Worm (Caenorhabditis elegans) whole organism, late embryonic: ENCODE results near the gene C10C6.13.

ENCODE experiments used
- C08G9.2 ChIP-seq: sonication (generic microtip); optimal IDR thresholded peaks from 2 replicates; lab custom pipeline; 2016; ENCODE audit warnings: mild to moderate bottlenecking, missing genetic modification characterization, moderate library complexity, missing compliant biosample characterization
- K02D7.2 ChIP-seq: sonication (generic microtip); optimal IDR thresholded peaks from 2 replicates; lab custom pipeline; 2017; ENCODE audit warnings: mild to moderate bottlenecking, missing genetic modification characterization, missing compliant biosample characterization
- K09A11.1 ChIP-seq: sonication (generic microtip); optimal IDR thresholded peaks from 2 replicates; lab custom pipeline; 2017; ENCODE audit warnings: antibody characterized with exemption, mild to moderate bottlenecking, missing genetic modification characterization, missing compliant biosample characterization; ENCODE audit not compliant: insufficient read depth
- Y22D7AL.16 ChIP-seq: sonication (generic microtip); optimal IDR thresholded peaks from 2 replicates; lab custom pipeline; 2016; ENCODE audit warnings: missing genetic modification characterization, missing compliant biosample characterization
- ceh-18 ChIP-seq: sonication (generic microtip); optimal IDR thresholded peaks from 2 replicates; lab custom pipeline; 2016; ENCODE audit warnings: missing genetic modification characterization, missing compliant biosample characterization
- ceh-2 ChIP-seq: sonication (generic microtip); optimal IDR thresholded peaks from 2 replicates; lab custom pipeline; 2016; ENCODE audit warnings: missing genotype, missing genetic modification characterization, missing compliant biosample characterization
- ceh-24 ChIP-seq: sonication (generic microtip); optimal IDR thresholded peaks from 2 replicates; lab custom pipeline; 2016; ENCODE audit warnings: mild to moderate bottlenecking, missing genetic modification characterization, missing compliant biosample characterization
- ceh-30 ChIP-seq: fragments of 150-350 bp; optimal IDR thresholded peaks from 2 replicates; lab custom pipeline; 2014; ENCODE audit warnings: missing biosample characterization, missing genetic modification characterization
- ceh-9 ChIP-seq: sonication (generic microtip); optimal IDR thresholded peaks from 2 replicates; lab custom pipeline; 2016; ENCODE audit warnings: mild to moderate bottlenecking, missing genetic modification characterization, inconsistent platforms, missing compliant biosample characterization
- dve-1 ChIP-seq: sonication (generic microtip); optimal IDR thresholded peaks from 2 replicates; lab custom pipeline; 2017; ENCODE audit warnings: antibody characterized with exemption, mild to moderate bottlenecking, missing genetic modification characterization, missing compliant biosample characterization
- elt-2 ChIP-seq: sonication (generic microtip); optimal IDR thresholded peaks from 2 replicates; lab custom pipeline; 2016; ENCODE audit warnings: missing genetic modification reagents, missing genetic modification characterization, missing compliant biosample characterization
- elt-4 ChIP-seq: sonication (generic microtip); optimal IDR thresholded peaks from 2 replicates; lab custom pipeline; 2016; ENCODE audit warnings: missing genetic modification characterization, missing compliant biosample characterization
- ets-4 ChIP-seq: sonication (generic microtip); optimal IDR thresholded peaks from 2 replicates; lab custom pipeline; 2016; ENCODE audit warnings: missing genetic modification characterization, missing compliant biosample characterization
- eyg-1 ChIP-seq: sonication (generic microtip); optimal IDR thresholded peaks from 2 replicates; lab custom pipeline; 2016; ENCODE audit warnings: missing genotype, missing genetic modification characterization, missing compliant biosample characterization
- fax-1 ChIP-seq: sonication (generic microtip); optimal IDR thresholded peaks from 2 replicates; lab custom pipeline; 2016; ENCODE audit warnings: missing genotype, missing genetic modification characterization, missing compliant biosample characterization
- gmeb-2 ChIP-seq: sonication (generic microtip); optimal IDR thresholded peaks from 2 replicates; lab custom pipeline; 2016; ENCODE audit warnings: missing genetic modification characterization, inconsistent platforms, missing compliant biosample characterization
- hlh-13 ChIP-seq: fragments of 200-800 bp; sonication (Bioruptor generic); optimal IDR thresholded peaks from 2 replicates; lab custom pipeline; 2018; ENCODE audit warnings: mild to moderate bottlenecking, missing genetic modification characterization, missing compliant biosample characterization
- hlh-15 ChIP-seq: sonication (generic microtip); optimal IDR thresholded peaks from 2 replicates; lab custom pipeline; 2016; ENCODE audit warnings: missing genetic modification characterization, missing compliant biosample characterization
- hlh-6 ChIP-seq: sonication (generic microtip); optimal IDR thresholded peaks from 2 replicates; lab custom pipeline; 2016; ENCODE audit warnings: missing genotype, missing genetic modification characterization, missing compliant biosample characterization
- lin-11 ChIP-seq: fragments of 200-800 bp; sonication (Bioruptor generic); optimal IDR thresholded peaks from 2 replicates; lab custom pipeline; 2018; ENCODE audit warnings: mild to moderate bottlenecking, missing genetic modification characterization, missing compliant biosample characterization
- nfya-1 ChIP-seq: sonication (generic microtip); optimal IDR thresholded peaks from 2 replicates; lab custom pipeline; 2017; ENCODE audit warnings: missing genetic modification characterization, mild to moderate bottlenecking, missing compliant biosample characterization, antibody characterized with exemption, moderate library complexity
- npax-4 ChIP-seq: sonication (generic microtip); optimal IDR thresholded peaks from 2 replicates; lab custom pipeline; 2016; ENCODE audit warnings: missing genetic modification characterization, missing compliant biosample characterization
- odd-2 ChIP-seq: sonication (generic microtip); optimal IDR thresholded peaks from 2 replicates; lab custom pipeline; 2017; ENCODE audit warnings: antibody characterized with exemption, mild to moderate bottlenecking, missing genetic modification characterization, missing compliant biosample characterization
- pag-3 ChIP-seq: sonication (generic microtip); optimal IDR thresholded peaks from 2 replicates; lab custom pipeline; 2016; ENCODE audit warnings: missing compliant biosample characterization, missing genetic modification characterization, borderline replicate concordance
- pax-1 ChIP-seq: fragments of 150-350 bp; optimal IDR thresholded peaks from 2 replicates; lab custom pipeline; 2014; ENCODE audit warnings: missing biosample characterization, missing genetic modification characterization
- pha-2 ChIP-seq: sonication (generic microtip); optimal IDR thresholded peaks from 2 replicates; lab custom pipeline; 2017; ENCODE audit warnings: mild to moderate bottlenecking, missing genetic modification characterization, missing compliant biosample characterization
- pha-4 ChIP-seq: fragments of 150-350 bp; optimal IDR thresholded peaks from 2 replicates; lab custom pipeline; 2018; ENCODE audit warnings: missing biosample characterization, missing genetic modification reagents, missing genetic modification characterization
- pqm-1 ChIP-seq: sonication (generic microtip); optimal IDR thresholded peaks from 2 replicates; lab custom pipeline; 2016; ENCODE audit warnings: missing genetic modification characterization, missing compliant biosample characterization
- pros-1 ChIP-seq: fragments of 150-350 bp; optimal IDR thresholded peaks from 2 replicates; lab custom pipeline; 2014; ENCODE audit warnings: missing biosample characterization, missing genetic modification reagents, missing genetic modification characterization
- ref-2 ChIP-seq: sonication (generic microtip); optimal IDR thresholded peaks from 2 replicates; lab custom pipeline; 2016; ENCODE audit warnings: missing genetic modification characterization, missing compliant biosample characterization
- rnt-1 ChIP-seq: sonication (generic microtip); optimal IDR thresholded peaks from 2 replicates; lab custom pipeline; 2016; ENCODE audit warnings: missing genetic modification characterization, missing compliant biosample characterization
- sdc-2 ChIP-seq: sonication (generic microtip); optimal IDR thresholded peaks from 2 replicates; lab custom pipeline; 2016; ENCODE audit warnings: missing genotype, missing genetic modification characterization, missing compliant biosample characterization
- sox-2 ChIP-seq: fragments of 200-800 bp; sonication (Bioruptor generic); IDR thresholded peaks from 2 replicates; pipeline ENCODE4 v1.3.6; 2022; ENCODE audit warnings: missing genetic modification reagents, missing genetic modification characterization, missing compliant biosample characterization
- sox-4 ChIP-seq: sonication (generic microtip); optimal IDR thresholded peaks from 2 replicates; lab custom pipeline; 2017; ENCODE audit warnings: mild to moderate bottlenecking, missing genetic modification characterization, inconsistent platforms, missing compliant biosample characterization
- syd-9 ChIP-seq: sonication (generic microtip); optimal IDR thresholded peaks from 2 replicates; lab custom pipeline; 2016; ENCODE audit warnings: mild to moderate bottlenecking, missing genetic modification characterization, moderate library complexity, missing compliant biosample characterization
- tbx-2 ChIP-seq: sonication (generic microtip); optimal IDR thresholded peaks from 2 replicates; lab custom pipeline; 2016; ENCODE audit warnings: missing genetic modification characterization, missing compliant biosample characterization
- tbx-7 ChIP-seq: sonication (generic microtip); optimal IDR thresholded peaks from 2 replicates; lab custom pipeline; 2016; ENCODE audit warnings: missing genotype, missing genetic modification characterization, missing compliant biosample characterization
- ttx-3 ChIP-seq: sonication (generic microtip); optimal IDR thresholded peaks from 2 replicates; lab custom pipeline; 2016; ENCODE audit warnings: missing genetic modification reagents, missing genetic modification characterization, missing compliant biosample characterization
- unc-42 ChIP-seq: sonication (generic microtip); optimal IDR thresholded peaks from 2 replicates; lab custom pipeline; 2016; ENCODE audit warnings: missing genotype, missing genetic modification characterization, missing compliant biosample characterization
- unc-55 ChIP-seq: sonication (generic microtip); optimal IDR thresholded peaks from 2 replicates; lab custom pipeline; 2017; ENCODE audit warnings: missing biosample characterization, missing genetic modification reagents, missing genetic modification characterization
- unc-86 ChIP-seq: sonication (generic microtip); optimal IDR thresholded peaks from 2 replicates; lab custom pipeline; 2016; ENCODE audit warnings: missing genetic modification characterization, missing compliant biosample characterization
- ztf-16 ChIP-seq: sonication (generic microtip); optimal IDR thresholded peaks from 2 replicates; lab custom pipeline; 2017; ENCODE audit warnings: missing genetic modification characterization, missing compliant biosample characterization

Gene C10C6.13

DNA sequence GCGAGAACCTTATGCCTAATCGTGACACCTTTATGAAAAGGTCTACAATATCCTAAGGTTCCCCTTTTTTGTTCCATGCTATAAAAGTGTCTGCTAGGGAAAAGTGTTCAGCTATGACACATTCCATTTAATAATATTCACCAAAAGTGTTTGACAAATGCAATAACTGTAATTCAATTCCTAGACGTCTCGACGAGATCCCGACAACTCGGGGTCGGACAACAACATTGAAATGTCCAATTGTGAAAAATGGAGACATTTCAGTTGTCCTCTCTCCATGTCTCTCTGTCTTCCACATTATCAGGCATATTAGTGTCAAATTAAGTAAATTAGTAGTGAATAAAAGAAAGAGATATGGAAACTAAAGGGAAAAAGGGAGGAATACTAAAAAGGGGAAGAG is 38.1 kb downstream of the C10C6.13 start:
- no peak for TF ChIP-seq ttx-3 (tag; lab: Kevin White, UChicago)
- TF ChIP-seq unc-42 (tag; lab: Kevin White, UChicago), result peak; percentile 90
- no peak for TF ChIP-seq lin-11

- TF ChIP-seq ceh-9 (tag; lab: Kevin White, UChicago) (no peak), tbx-2 (tag; lab: Kevin White, UChicago) (no peak), pax-1 (tag; lab: Kevin White, UChicago) (no peak), sox-2 (GFP tag; lab: Robert Waterston, UW) (no peak), sox-4 (no peak), nfya-1 (tag; lab: Kevin White, UChicago) (no peak), ets-4 (no peak), ztf-16 (tag; lab: Kevin White, UChicago) (no peak), K02D7.2 (tag; lab: Kevin White, UChicago) (no peak), pha-2 (tag; lab: Kevin White, UChicago) (no peak), rnt-1 (tag; lab: Kevin White, UChicago) (no peak), Y22D7AL.16 (no peak), ttx-3 (tag; lab: Kevin White, UChicago) (no peak), ceh-18 (tag; lab: Kevin White, UChicago) (no peak), ceh-24 (no peak), hlh-6 (tag; lab: Kevin White, UChicago) (no peak)
- TF ChIP-seq, all 69 proteins: peak for 0
Measured at ce11 chrIV:11425442-11425841, 44.1 kb downstream of the C10C6.13 start, which contains the start of gene kin-4. Gene kin-4 (plus strand): TSS chrIV:11425742.

DNA sequence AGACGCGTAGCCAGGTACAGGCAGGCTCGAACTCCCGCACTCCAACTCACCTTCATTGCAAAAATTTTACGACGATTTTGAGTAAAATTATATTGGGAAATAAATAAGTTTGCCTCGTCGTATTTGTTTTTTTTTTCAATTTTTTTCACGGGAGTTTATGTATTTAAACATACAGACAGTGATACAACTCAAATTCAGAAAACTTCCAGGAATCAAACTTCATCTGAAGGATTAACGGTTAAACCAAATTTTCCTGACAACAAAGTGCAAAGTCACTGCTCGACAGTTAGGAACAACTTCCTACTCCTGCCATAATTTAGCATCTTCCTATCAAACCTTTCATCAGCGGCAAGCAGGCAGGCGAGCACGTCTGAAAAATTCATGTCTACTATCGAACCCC is 44.7 kb downstream of the C10C6.13 start, which contains the start of gene F22B3.8:
F22B3.8 (minus strand) TSS at position 101 of the 400 bp plus-strand sequence.
- TF ChIP-seq unc-86 (tag; lab: Kevin White, UChicago) (no peak), pha-4 (no peak), Y22D7AL.16 (no peak), eyg-1 (tag; lab: Kevin White, UChicago) (no peak), sox-4 (no peak), odd-2 (tag; lab: Kevin White, UChicago) (no peak), tbx-7 (tag; lab: Kevin White, UChicago) (no peak), sdc-2 (tag; lab: Kevin White, UChicago) (no peak), hlh-13 (no peak), fax-1 (no peak), hlh-15 (no peak), pqm-1 (tag; lab: Kevin White, UChicago) (no peak), ref-2 (tag; lab: Kevin White, UChicago) (no peak), ets-4 (no peak), rnt-1 (tag; lab: Kevin White, UChicago) (no peak), unc-55 (no peak), tbx-2 (tag; lab: Kevin White, UChicago) (no peak), pros-1 (no peak), npax-4 (tag; lab: Kevin White, UChicago) (no peak), ceh-2 (no peak)
- TF ChIP-seq, all 69 proteins: peak for 0

ce11 chrIV:11421696-11422095 is 47.9 kb downstream of the C10C6.13 start, which contains the start of gene F22B3.7:
Gene F22B3.7 (minus strand): TSS chrIV:11421796.
- TF ChIP-seq ztf-16 (tag; lab: Kevin White, UChicago) (no peak), ceh-24 (no peak), pag-3 (no peak), C08G9.2 (no peak), dve-1 (no peak), fax-1 (no peak), ceh-30 (tag; lab: Kevin White, UChicago) (no peak), K09A11.1 (tag; lab: Kevin White, UChicago) (no peak), hlh-6 (tag; lab: Kevin White, UChicago) (no peak), gmeb-2 (tag; lab: Kevin White, UChicago) (no peak), elt-2 (no peak), sdc-2 (tag; lab: Kevin White, UChicago) (no peak), elt-4 (tag; lab: Kevin White, UChicago) (no peak), syd-9 (no peak), unc-42 (tag; lab: Kevin White, UChicago) (no peak)
- TF ChIP-seq, all 69 proteins: peak for 0
